Worm (Caenorhabditis elegans): ENCODE results near the gene F25E2.3.

The F25E2.3 gene

DNA sequence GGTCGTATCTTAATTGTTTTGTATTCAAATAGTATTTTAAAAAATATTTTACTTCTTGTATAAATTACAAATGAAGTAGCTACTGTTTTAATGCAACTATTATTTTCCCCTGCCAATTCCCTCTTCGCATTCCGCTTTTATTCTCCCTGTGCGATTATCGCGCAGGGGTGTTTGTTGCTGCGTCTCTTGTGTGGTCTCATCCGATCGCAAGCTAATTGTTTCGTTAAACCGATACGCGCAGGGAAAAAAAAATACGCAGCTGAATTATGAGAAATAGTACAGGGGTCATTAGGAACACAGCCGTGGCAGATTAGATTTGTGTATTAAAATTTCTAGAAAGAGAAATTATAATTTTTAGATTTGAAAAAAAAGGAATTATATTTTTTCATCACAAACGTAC is 6.4 kb downstream of the F25E2.3 start:
- TF ChIP-seq nhr-76 (tag; optimal IDR thresholded peaks at IDR 0.05) (no peak), lsy-2 (tag; optimal IDR thresholded peaks at IDR 0.05) (peak; percentile 89), drap-1 (GFP tag; optimal IDR thresholded peaks at IDR 0.05) (peak; percentile 93), pha-4 (tag; optimal IDR thresholded peaks at IDR 0.05) (peak; percentile 98), tbx-8 (GFP tag; optimal IDR thresholded peaks at IDR 0.05) (peak; percentile 59), elt-1 (tag; optimal IDR thresholded peaks at IDR 0.05; ENCODE audit: borderline replicate concordance, insufficient read depth) (no peak), nhr-2 (tag; optimal IDR thresholded peaks at IDR 0.05) (peak; percentile 38), hlh-1 (tag; optimal IDR thresholded peaks at IDR 0.05) (peak; percentile 84), cnd-1 (tag; optimal IDR thresholded peaks at IDR 0.05) (peak; percentile 86), sem-2 (GFP tag; optimal IDR thresholded peaks at IDR 0.05) (no peak), unc-62 (GFP tag; optimal IDR thresholded peaks at IDR 0.05) (peak; percentile 69), mls-2 (tag; optimal IDR thresholded peaks at IDR 0.05) (peak; percentile 83), M03D4.4 (tag; optimal IDR thresholded peaks at IDR 0.05) (peak; percentile 78), ces-1 (GFP tag; optimal IDR thresholded peaks at IDR 0.05) (peak; percentile 96), unc-39 (tag; optimal IDR thresholded peaks at IDR 0.05) (peak; percentile 92), ceh-83 (GFP tag; optimal IDR thresholded peaks at IDR 0.05) (peak; percentile 43), mep-1 (tag; optimal IDR thresholded peaks at IDR 0.05) (peak; percentile 96), ceh-43 (GFP tag; optimal IDR thresholded peaks at IDR 0.05) (peak; percentile 74), snpc-4 (tag; optimal IDR thresholded peaks at IDR 0.05) (no peak), zip-8 (tag; optimal IDR thresholded peaks at IDR 0.05) (no peak), nhr-28 (tag; optimal IDR thresholded peaks at IDR 0.05) (peak; percentile 66), flh-1 (GFP tag; optimal IDR thresholded peaks at IDR 0.05) (no peak), ztf-11 (tag; optimal IDR thresholded peaks at IDR 0.05) (peak; percentile 84), nhr-237 (tag; optimal IDR thresholded peaks at IDR 0.05) (peak; percentile 99), ham-2 (GFP tag; optimal IDR thresholded peaks at IDR 0.05) (peak; percentile 38), ceh-39 (tag; optimal IDR thresholded peaks at IDR 0.05) (peak; percentile 98), blmp-1 (tag; optimal IDR thresholded peaks at IDR 0.05) (peak; percentile 16), lin-13 (tag; optimal IDR thresholded peaks at IDR 0.05) (peak; percentile 84), bed-3 (GFP tag; optimal IDR thresholded peaks at IDR 0.05) (peak; percentile 51), mab-5 (tag; optimal IDR thresholded peaks at IDR 0.05) (peak; percentile 92), nhr-12 (tag; optimal IDR thresholded peaks at IDR 0.05) (peak; percentile 74), elt-3 (tag; optimal IDR thresholded peaks at IDR 0.05) (peak; percentile 94), sptf-1 (tag; optimal IDR thresholded peaks at IDR 0.05) (peak; percentile 92), unc-120 (tag; optimal IDR thresholded peaks at IDR 0.05; ENCODE audit: poor library complexity, severe bottlenecking) (peak; percentile 78), lin-32 (GFP tag; optimal IDR thresholded peaks at IDR 0.05) (peak; percentile 14)

- TF ChIP-seq nhr-2 (tag; optimal IDR thresholded peaks at IDR 0.05) = no peak
- no peak for TF ChIP-seq nhr-76 (tag; optimal IDR thresholded peaks at IDR 0.05)
- no peak for TF ChIP-seq ceh-43 (GFP tag; optimal IDR thresholded peaks at IDR 0.05)
Observed at ce11 chrX:802478-802877, 10.5 kb downstream of the F25E2.3 start, which contains the start of gene gtr-1. Gene gtr-1, plus strand, starts transcription at chrX:802778.

DNA sequence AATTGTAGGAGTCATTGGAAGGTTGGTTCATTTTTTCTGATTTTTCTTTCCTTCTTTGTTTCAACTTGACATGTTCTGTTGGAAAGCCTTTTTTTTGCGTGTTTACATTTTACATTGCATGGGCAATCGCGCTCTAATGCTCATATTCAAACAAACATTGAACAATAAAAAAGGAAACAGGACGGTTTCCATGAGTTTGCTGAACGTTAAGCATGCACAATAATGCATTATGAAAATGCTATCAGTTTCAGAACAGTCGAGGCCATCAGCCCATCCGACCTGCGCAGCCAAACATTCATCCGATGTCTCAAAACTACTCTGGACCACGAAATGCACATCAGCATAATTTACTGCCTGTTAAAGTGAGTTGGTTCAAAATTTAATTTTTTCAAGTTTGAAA is 22.4 kb downstream of the F25E2.3 start:
- TF ChIP-seq ceh-83 (GFP tag; optimal IDR thresholded peaks at IDR 0.05) (no peak), unc-120 (tag; optimal IDR thresholded peaks at IDR 0.05; ENCODE audit: poor library complexity, severe bottlenecking) (no peak), drap-1 (GFP tag; optimal IDR thresholded peaks at IDR 0.05) (no peak), sptf-1 (tag; optimal IDR thresholded peaks at IDR 0.05) (no peak), nhr-237 (tag; optimal IDR thresholded peaks at IDR 0.05) (no peak), mls-2 (tag; optimal IDR thresholded peaks at IDR 0.05) (no peak), tbx-8 (GFP tag; optimal IDR thresholded peaks at IDR 0.05) (no peak), flh-1 (GFP tag; optimal IDR thresholded peaks at IDR 0.05) (no peak), ztf-11 (tag; optimal IDR thresholded peaks at IDR 0.05) (no peak)

DNA sequence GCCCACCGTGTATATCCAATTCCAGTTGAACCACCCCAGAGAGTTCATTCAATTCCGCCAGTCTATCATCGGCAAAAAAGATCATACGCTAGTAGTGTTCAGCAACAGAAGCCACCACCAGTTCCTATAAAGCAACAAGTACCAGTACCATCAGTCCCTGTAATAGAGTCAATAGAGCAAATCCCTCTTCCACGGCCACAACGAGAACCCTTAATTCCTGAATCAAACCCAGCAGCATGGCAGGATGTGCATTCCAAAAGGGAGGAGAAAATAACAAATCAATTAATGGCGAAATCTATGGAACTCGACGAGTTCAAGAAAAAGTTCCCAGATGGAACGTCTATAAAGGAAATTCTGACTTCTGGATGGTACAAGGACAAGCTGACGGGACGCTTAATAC is 23.1 kb downstream of the F25E2.3 start:
- TF ChIP-seq M03D4.4 (tag; optimal IDR thresholded peaks at IDR 0.05) (no peak), elt-3 (tag; optimal IDR thresholded peaks at IDR 0.05) (no peak), elt-1 (tag; optimal IDR thresholded peaks at IDR 0.05; ENCODE audit: borderline replicate concordance, insufficient read depth) (no peak), lin-32 (GFP tag; optimal IDR thresholded peaks at IDR 0.05) (no peak), unc-120 (tag; optimal IDR thresholded peaks at IDR 0.05; ENCODE audit: poor library complexity, severe bottlenecking) (no peak), bed-3 (GFP tag; optimal IDR thresholded peaks at IDR 0.05) (no peak), ceh-39 (tag; optimal IDR thresholded peaks at IDR 0.05) (no peak), lsy-2 (tag; optimal IDR thresholded peaks at IDR 0.05) (no peak), ceh-43 (GFP tag; optimal IDR thresholded peaks at IDR 0.05) (no peak), nhr-2 (tag; optimal IDR thresholded peaks at IDR 0.05) (no peak), sptf-1 (tag; optimal IDR thresholded peaks at IDR 0.05) (no peak), nhr-28 (tag; optimal IDR thresholded peaks at IDR 0.05) (no peak), ham-2 (GFP tag; optimal IDR thresholded peaks at IDR 0.05) (no peak), snpc-4 (tag; optimal IDR thresholded peaks at IDR 0.05) (no peak), cnd-1 (tag; optimal IDR thresholded peaks at IDR 0.05) (no peak)

All from whole organism, mixed stage, embryonic.